Worm (Caenorhabditis elegans) whole organism, mixed stage, embryonic: ENCODE measurements around the gene T22E5.1.

Experiments
- M03D4.4 ChIP-seq: sonication (generic microtip); optimal IDR thresholded peaks from 2 replicates; lab custom pipeline; 2017; ENCODE audit warnings: mild to moderate bottlenecking, missing genetic modification characterization, missing compliant biosample characterization
- ceh-39 ChIP-seq: fragments of 150-350 bp; optimal IDR thresholded peaks from 2 replicates; lab custom pipeline; 2014; ENCODE audit warnings: missing biosample characterization, missing genetic modification characterization
- ceh-43 ChIP-seq: fragments of 200-800 bp; sonication (Bioruptor generic); optimal IDR thresholded peaks from 2 replicates; lab custom pipeline; 2018; ENCODE audit warnings: mild to moderate bottlenecking, missing genetic modification characterization, moderate library complexity, missing compliant biosample characterization
- ceh-83 ChIP-seq: fragments of 200-800 bp; sonication (Bioruptor generic); optimal IDR thresholded peaks from 2 replicates; lab custom pipeline; 2018; ENCODE audit warnings: mild to moderate bottlenecking, missing genetic modification characterization, missing compliant biosample characterization
- ces-1 ChIP-seq: fragments of 150-350 bp; optimal IDR thresholded peaks from 2 replicates; lab custom pipeline; 2014; ENCODE audit warnings: missing biosample characterization, missing genetic modification reagents, missing genetic modification characterization
- cnd-1 ChIP-seq: fragments of 200-800 bp; sonication (Bioruptor generic); optimal IDR thresholded peaks from 2 replicates; lab custom pipeline; 2018; ENCODE audit warnings: mild to moderate bottlenecking, missing genetic modification characterization, missing compliant biosample characterization
- drap-1 ChIP-seq: fragments of 200-800 bp; sonication (Bioruptor generic); optimal IDR thresholded peaks from 3 replicates; lab custom pipeline; 2018; ENCODE audit warnings: mild to moderate bottlenecking, missing genetic modification characterization, missing compliant biosample characterization
- elt-1 ChIP-seq: sonication (generic microtip); optimal IDR thresholded peaks from 2 replicates; lab custom pipeline; 2017; ENCODE audit warnings: missing genetic modification characterization, mild to moderate bottlenecking, missing compliant biosample characterization, antibody characterized with exemption, moderate library complexity, borderline replicate concordance; ENCODE audit not compliant: insufficient read depth
- elt-3 ChIP-seq: fragments of 150-350 bp; optimal IDR thresholded peaks from 2 replicates; lab custom pipeline; 2014; ENCODE audit warnings: missing biosample characterization, missing genetic modification characterization
- flh-1 ChIP-seq: fragments of 200-800 bp; sonication (Bioruptor generic); optimal IDR thresholded peaks from 2 replicates; lab custom pipeline; 2018; ENCODE audit warnings: mild to moderate bottlenecking, missing genetic modification characterization, moderate library complexity, missing compliant biosample characterization
- ham-2 ChIP-seq: fragments of 200-800 bp; sonication (Bioruptor generic); optimal IDR thresholded peaks from 2 replicates; lab custom pipeline; 2018; ENCODE audit warnings: mild to moderate bottlenecking, missing genetic modification characterization, missing compliant biosample characterization
- hlh-1 ChIP-seq: fragments of 150-350 bp; optimal IDR thresholded peaks from 2 replicates; lab custom pipeline; 2014; ENCODE audit warnings: missing biosample characterization, missing genetic modification reagents, missing genetic modification characterization
- lin-13 ChIP-seq: fragments of 150-350 bp; optimal IDR thresholded peaks from 2 replicates; lab custom pipeline; 2014; ENCODE audit warnings: missing biosample characterization, missing genetic modification characterization
- lin-32 ChIP-seq: fragments of 200-800 bp; sonication (Bioruptor generic); optimal IDR thresholded peaks from 2 replicates; lab custom pipeline; 2018; ENCODE audit warnings: mild to moderate bottlenecking, missing genetic modification characterization, missing compliant biosample characterization
- mab-5 ChIP-seq: fragments of 150-350 bp; optimal IDR thresholded peaks from 2 replicates; lab custom pipeline; 2014; ENCODE audit warnings: missing biosample characterization, missing genetic modification characterization
- mep-1 ChIP-seq: fragments of 150-350 bp; optimal IDR thresholded peaks from 2 replicates; lab custom pipeline; 2017; ENCODE audit warnings: missing biosample characterization, missing genetic modification reagents, missing genetic modification characterization, inconsistent platforms
- mls-2 ChIP-seq: sonication (generic microtip); optimal IDR thresholded peaks from 2 replicates; lab custom pipeline; 2016; ENCODE audit warnings: mild to moderate bottlenecking, missing genetic modification characterization, moderate library complexity, missing compliant biosample characterization
- nhr-12 ChIP-seq: fragments of 150-350 bp; optimal IDR thresholded peaks from 2 replicates; lab custom pipeline; 2014; ENCODE audit warnings: missing biosample characterization, missing genetic modification characterization
- nhr-2 ChIP-seq: fragments of 150-350 bp; optimal IDR thresholded peaks from 2 replicates; lab custom pipeline; 2014; ENCODE audit warnings: missing biosample characterization, missing genetic modification characterization
- nhr-237 ChIP-seq: fragments of 150-350 bp; optimal IDR thresholded peaks from 2 replicates; lab custom pipeline; 2014; ENCODE audit warnings: missing biosample characterization, missing genetic modification characterization
- nhr-28 ChIP-seq: fragments of 150-350 bp; optimal IDR thresholded peaks from 2 replicates; lab custom pipeline; 2014; ENCODE audit warnings: missing biosample characterization, missing genetic modification characterization
- nhr-76 ChIP-seq: sonication (generic microtip); optimal IDR thresholded peaks from 2 replicates; lab custom pipeline; 2017; ENCODE audit warnings: missing biosample characterization, missing genetic modification characterization
- pha-4 ChIP-seq: fragments of 150-350 bp; optimal IDR thresholded peaks from 2 replicates; lab custom pipeline; 2018; ENCODE audit warnings: missing biosample characterization, missing genetic modification reagents, missing genetic modification characterization
- sem-2 ChIP-seq: fragments of 200-800 bp; sonication (Bioruptor generic); optimal IDR thresholded peaks from 2 replicates; lab custom pipeline; 2018; ENCODE audit warnings: mild to moderate bottlenecking, missing genetic modification characterization, missing compliant biosample characterization
- snpc-4 ChIP-seq: fragments of 150-350 bp; optimal IDR thresholded peaks from 2 replicates; lab custom pipeline; 2014; ENCODE audit warnings: missing biosample characterization, missing genetic modification characterization
- sptf-1 ChIP-seq: sonication (generic microtip); optimal IDR thresholded peaks from 2 replicates; lab custom pipeline; 2017; ENCODE audit warnings: mild to moderate bottlenecking, missing genetic modification characterization, moderate library complexity, missing compliant biosample characterization
- tbx-8 ChIP-seq: fragments of 200-800 bp; sonication (Bioruptor generic); optimal IDR thresholded peaks from 2 replicates; lab custom pipeline; 2018; ENCODE audit warnings: mild to moderate bottlenecking, missing genetic modification characterization, moderate library complexity, missing compliant biosample characterization
- unc-39 ChIP-seq: fragments of 150-350 bp; optimal IDR thresholded peaks from 2 replicates; lab custom pipeline; 2014; ENCODE audit warnings: missing biosample characterization, missing genetic modification characterization
- unc-62 ChIP-seq: fragments of 150-350 bp; optimal IDR thresholded peaks from 2 replicates; lab custom pipeline; 2014; ENCODE audit warnings: missing biosample characterization, missing genetic modification reagents, missing genetic modification characterization
- zip-8 ChIP-seq: fragments of 150-350 bp; optimal IDR thresholded peaks from 2 replicates; lab custom pipeline; 2014; ENCODE audit warnings: missing biosample characterization, missing genetic modification characterization
- ztf-11 ChIP-seq: fragments of 150-350 bp; optimal IDR thresholded peaks from 2 replicates; lab custom pipeline; 2014; ENCODE audit warnings: missing biosample characterization, missing genetic modification characterization

T22E5.1 gene

DNA sequence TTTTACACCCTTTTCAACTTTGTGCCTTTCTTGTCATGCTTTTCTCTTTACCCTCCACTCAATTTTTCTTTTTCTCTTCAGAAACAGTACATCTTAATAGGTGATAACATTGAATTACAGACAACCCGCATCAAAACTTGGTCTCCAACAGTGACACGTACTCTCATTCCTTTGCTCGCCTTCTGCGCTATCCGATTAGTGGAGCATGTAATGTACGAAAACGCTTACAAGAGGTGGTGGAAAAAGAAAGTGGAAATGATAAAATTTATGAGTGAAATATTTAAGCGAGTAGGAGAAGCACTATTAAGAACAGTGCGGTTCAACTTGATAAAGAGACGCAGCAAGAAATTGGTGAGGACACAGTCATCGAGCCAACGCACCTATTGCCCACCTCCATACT, 43.9 kb downstream of the T22E5.1 start, which contains the start of gene pept-1:
TSS of gene pept-1 (plus strand) at position 306 of the 400 bp plus-strand sequence.
- no peak for TF ChIP-seq nhr-76
- TF ChIP-seq ham-2 = no peak
- no peak for TF ChIP-seq snpc-4 (tag; lab: Kevin White, UChicago)
- no peak for TF ChIP-seq unc-39 (tag; lab: Kevin White, UChicago)
- TF ChIP-seq ceh-39 = no peak
- TF ChIP-seq pha-4 (tag; lab: Kevin White, UChicago) = no peak
- no peak for TF ChIP-seq zip-8 (tag; lab: Kevin White, UChicago)
- TF ChIP-seq cnd-1 (tag; lab: Kevin White, UChicago) = no peak
- TF ChIP-seq, all 35 proteins: peak for 0

DNA sequence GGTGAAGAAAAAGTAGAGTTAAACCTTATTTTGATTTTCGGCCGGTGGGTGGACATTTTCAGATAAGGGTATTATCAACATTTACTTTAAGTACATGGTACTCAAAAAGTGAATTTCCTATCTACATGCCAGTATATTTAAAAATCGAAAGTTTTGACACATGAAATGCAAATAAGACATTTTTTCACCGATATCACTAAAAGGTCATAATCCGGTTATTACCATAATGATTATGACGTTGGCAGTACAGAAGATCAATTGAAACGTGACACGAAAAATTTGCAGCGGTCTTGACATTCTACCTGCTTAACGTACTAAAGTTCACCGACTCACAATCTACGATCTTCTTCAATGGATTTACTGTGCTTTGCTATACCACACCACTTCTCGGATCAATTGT, 45.3 kb downstream of the T22E5.1 start:
- TF ChIP-seq tbx-8 (GFP tag; lab: Kevin White, UChicago) = no peak
- TF ChIP-seq, all 35 proteins: peak for 0

- TF ChIP-seq nhr-28 (tag; lab: Kevin White, UChicago) (no peak), elt-1 (tag; lab: Kevin White, UChicago) (no peak), mls-2 (no peak), M03D4.4 (tag; lab: Kevin White, UChicago) (no peak), sptf-1 (tag; lab: Kevin White, UChicago) (no peak), nhr-76 (no peak), nhr-2 (tag; lab: Kevin White, UChicago) (no peak), tbx-8 (GFP tag; lab: Kevin White, UChicago) (no peak), ceh-43 (GFP tag; lab: Kevin White, UChicago) (no peak), hlh-1 (no peak), unc-62 (GFP tag; lab: Kevin White, UChicago) (no peak), ceh-39 (no peak)
Observed at ce11 chrX:6458467-6458866, 45.8 kb downstream of the T22E5.1 start.

- TF ChIP-seq ztf-11 (tag; lab: Kevin White, UChicago) (no peak), sptf-1 (tag; lab: Kevin White, UChicago) (no peak), nhr-76 (no peak), unc-62 (GFP tag; lab: Kevin White, UChicago) (no peak), ceh-43 (GFP tag; lab: Kevin White, UChicago) (no peak), elt-3 (no peak), flh-1 (GFP tag; lab: Kevin White, UChicago) (no peak), nhr-28 (tag; lab: Kevin White, UChicago) (no peak), ham-2 (no peak), nhr-2 (tag; lab: Kevin White, UChicago) (no peak), sem-2 (GFP tag; lab: Kevin White, UChicago) (no peak), ceh-83 (no peak), pha-4 (tag; lab: Kevin White, UChicago) (no peak), mls-2 (no peak)
Observed at ce11 chrX:6460123-6460522, 47.4 kb downstream of the T22E5.1 start.

DNA sequence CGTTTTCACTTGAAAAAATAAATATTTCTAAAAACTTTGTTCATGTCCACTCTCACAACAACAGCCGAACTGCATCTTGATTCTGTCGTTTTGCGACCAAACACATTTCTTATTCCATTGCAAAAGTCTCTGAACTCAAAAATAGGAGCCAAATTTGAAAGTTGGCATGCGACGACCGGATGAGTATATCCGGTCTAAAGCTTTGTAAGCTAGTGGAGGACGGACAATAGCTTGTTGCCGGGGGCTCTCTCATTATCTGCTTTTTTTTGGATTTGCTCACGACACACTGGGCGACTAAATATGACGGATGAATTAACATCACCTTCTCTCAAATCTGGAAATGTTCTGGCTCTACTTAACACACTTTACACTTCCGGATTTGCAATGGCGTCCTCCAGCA, 49.1 kb downstream of the T22E5.1 start, which contains the start of gene K04E7.1:
TSS of gene K04E7.1 (plus strand) at position 301 of the 400 bp plus-strand sequence.
- no peak for TF ChIP-seq nhr-237 (tag; lab: Kevin White, UChicago)
- no peak for TF ChIP-seq nhr-12
- TF ChIP-seq drap-1 (GFP tag; lab: Kevin White, UChicago) = no peak

DNA sequence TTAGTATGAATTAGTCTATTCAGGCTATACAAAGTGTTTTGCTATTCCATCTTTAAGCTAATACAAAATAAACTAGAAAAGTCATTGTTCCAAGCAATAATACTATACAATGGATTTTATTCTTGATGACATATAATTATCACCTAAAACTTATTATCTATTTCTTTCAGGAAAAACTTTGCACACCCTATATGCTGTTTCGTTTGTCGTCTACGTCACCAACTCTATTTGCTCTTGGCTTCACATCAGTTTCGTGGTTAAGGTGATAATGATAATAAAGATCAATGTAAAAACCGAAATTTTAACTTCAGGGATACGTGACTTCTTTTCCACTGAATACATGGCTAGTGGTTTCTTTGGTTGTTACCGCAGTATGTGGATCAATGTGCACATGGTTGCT, 49.8 kb downstream of the T22E5.1 start:
- TF ChIP-seq cnd-1 (tag; lab: Kevin White, UChicago) (no peak), pha-4 (tag; lab: Kevin White, UChicago) (no peak), mab-5 (tag; lab: Kevin White, UChicago) (no peak), unc-39 (tag; lab: Kevin White, UChicago) (no peak), sem-2 (GFP tag; lab: Kevin White, UChicago) (no peak), lin-32 (GFP tag; lab: Kevin White, UChicago) (no peak), elt-3 (no peak)

ce11 chrX:6462995-6463462, 50.4 kb downstream of the T22E5.1 start, which contains the start of gene C15B12.2:
C15B12.2 (plus strand) TSS chrX:6463412.
- TF ChIP-seq tbx-8 (GFP tag; lab: Kevin White, UChicago) (no peak), nhr-76 (no peak), snpc-4 (tag; lab: Kevin White, UChicago) (no peak), sptf-1 (tag; lab: Kevin White, UChicago) (no peak), lin-32 (GFP tag; lab: Kevin White, UChicago) (no peak), ham-2 (no peak), sem-2 (GFP tag; lab: Kevin White, UChicago) (no peak), cnd-1 (tag; lab: Kevin White, UChicago) (no peak), drap-1 (GFP tag; lab: Kevin White, UChicago) (no peak), unc-39 (tag; lab: Kevin White, UChicago) (no peak), ceh-39 (no peak), ceh-83 (no peak), pha-4 (tag; lab: Kevin White, UChicago) (no peak), nhr-12 (no peak), nhr-237 (tag; lab: Kevin White, UChicago) (no peak), lin-13 (tag; lab: Kevin White, UChicago) (no peak), mep-1 (tag; lab: Kevin White, UChicago) (no peak), hlh-1 (no peak), ces-1 (GFP tag; lab: Kevin White, UChicago) (no peak), mls-2 (no peak)
